Worm (Caenorhabditis elegans) whole organism, L4 larva: ENCODE data around the gene lgc-46.

Experiments used
- ama-1 ChIP-seq: fragments of 150-350 bp; optimal IDR thresholded peaks from 2 replicates; lab custom pipeline; 2014; ENCODE audit warnings: inconsistent platforms, mixed read lengths
- egl-27 ChIP-seq: sonication (generic microtip); optimal IDR thresholded peaks from 3 replicates; lab custom pipeline; 2017; ENCODE audit warnings: missing biosample characterization, missing genetic modification reagents, missing genetic modification characterization
- lin-13 ChIP-seq: fragments of 150-350 bp; optimal IDR thresholded peaks from 2 replicates; lab custom pipeline; 2014; ENCODE audit warnings: missing biosample characterization, missing genetic modification reagents, missing genetic modification characterization
- mxl-2 ChIP-seq: fragments of 200-800 bp; sonication (Bioruptor generic); conservative IDR thresholded peaks from 2 replicates; pipeline ENCODE4 v1.3.6; 2022; ENCODE audit warnings: missing genetic modification reagents, missing genetic modification characterization, missing compliant biosample characterization
- nhr-10 ChIP-seq: fragments of 150-350 bp; optimal IDR thresholded peaks from 2 replicates; lab custom pipeline; 2014; ENCODE audit warnings: missing biosample characterization, missing genetic modification characterization
- snpc-4 ChIP-seq: fragments of 150-350 bp; optimal IDR thresholded peaks from 2 replicates; lab custom pipeline; 2014; ENCODE audit warnings: missing biosample characterization, missing genetic modification characterization
- tag-97 ChIP-seq: fragments of 200-800 bp; sonication (Bioruptor generic); IDR thresholded peaks from 2 replicates; pipeline ENCODE4 v1.3.6; 2022; ENCODE audit warnings: missing genetic modification characterization, missing compliant biosample characterization
- zag-1 ChIP-seq: fragments of 150-350 bp; optimal IDR thresholded peaks from 2 replicates; lab custom pipeline; 2014; ENCODE audit warnings: missing biosample characterization, missing genetic modification characterization
- zfp-2 ChIP-seq: sonication (generic microtip); optimal IDR thresholded peaks from 2 replicates; lab custom pipeline; 2016; ENCODE audit warnings: mild to moderate bottlenecking, missing genetic modification characterization, missing compliant biosample characterization

- TF ChIP-seq egl-27 (no peak), ama-1 (lab: Kevin White, UChicago) (no peak), mxl-2 (GFP tag; lab: Robert Waterston, UW) (no peak), nhr-10 (tag; lab: Kevin White, UChicago) (no peak), zag-1 (tag; lab: Kevin White, UChicago) (no peak), snpc-4 (tag; lab: Kevin White, UChicago) (no peak), lin-13 (GFP tag; lab: Kevin White, UChicago) (no peak), zfp-2 (no peak), tag-97 (GFP tag; lab: Robert Waterston, UW) (no peak)
Measured at ce11 chrIII:1149472-1149871, 13.6 kb upstream of the lgc-46 start.
